Worm (Caenorhabditis elegans) whole organism, early embryonic: Measurements from ENCODE around the gene F55B11.5.

Source experiments
- B0310.2 ChIP-seq: sonication (generic microtip); optimal IDR thresholded peaks from 2 replicates; lab custom pipeline; 2016; ENCODE audit warnings: mild to moderate bottlenecking, missing genetic modification characterization, missing compliant biosample characterization
- F13C5.2 ChIP-seq: sonication (generic microtip); optimal IDR thresholded peaks from 2 replicates; lab custom pipeline; 2017; ENCODE audit warnings: mild to moderate bottlenecking, missing genetic modification characterization, inconsistent platforms, missing compliant biosample characterization
- aly-1 ChIP-seq: sonication (generic microtip); optimal IDR thresholded peaks from 2 replicates; lab custom pipeline; 2016; ENCODE audit warnings: missing genetic modification characterization, missing compliant biosample characterization
- ama-1 ChIP-seq: fragments of 150-350 bp; optimal IDR thresholded peaks from 2 replicates; lab custom pipeline; 2014
- hmg-4 ChIP-seq: fragments of 200-800 bp; sonication (Bioruptor generic); optimal IDR thresholded peaks from 2 replicates; lab custom pipeline; 2018; ENCODE audit warnings: mild to moderate bottlenecking, missing genetic modification characterization, missing compliant biosample characterization
- hnd-1 ChIP-seq: sonication (generic microtip); optimal IDR thresholded peaks from 2 replicates; lab custom pipeline; 2016; ENCODE audit warnings: missing genetic modification characterization, missing compliant biosample characterization
- pes-1 ChIP-seq: fragments of 200-800 bp; sonication (Bioruptor generic); IDR thresholded peaks from 2 replicates; pipeline ENCODE4 v1.3.6; 2022; ENCODE audit warnings: missing genetic modification reagents, missing genetic modification characterization, missing compliant biosample characterization

DNA sequence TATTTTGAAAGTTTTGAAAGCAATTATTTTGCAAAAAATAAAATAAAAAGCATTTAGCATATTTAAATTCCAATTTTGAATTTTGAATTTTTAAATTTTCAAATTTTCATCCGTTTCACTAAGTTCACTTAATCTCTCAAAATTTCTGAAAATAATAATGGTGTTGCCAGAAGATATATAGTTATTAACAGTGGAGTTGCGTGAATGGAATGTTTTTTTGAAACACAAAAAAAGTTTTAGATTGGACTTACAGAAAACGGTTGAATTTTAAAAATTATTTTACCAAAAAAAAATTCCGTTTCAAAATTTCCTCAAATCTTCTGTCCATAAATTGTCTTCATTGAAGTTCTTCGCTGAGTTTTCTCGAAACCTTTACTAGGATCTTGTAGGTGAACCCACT, 36.2 kb upstream of the F55B11.5 start:
- TF ChIP-seq F13C5.2 (tag; lab: Kevin White, UChicago) (no peak), ama-1 (no peak), aly-1 (tag; lab: Kevin White, UChicago) (no peak), hnd-1 (no peak), B0310.2 (tag; lab: Kevin White, UChicago) (no peak), pes-1 (GFP tag; lab: Robert Waterston, UW) (no peak), hmg-4 (GFP tag; lab: Kevin White, UChicago) (no peak)
